Worm (Caenorhabditis elegans): ENCODE measurements around the gene odd-1.

The odd-1 gene

DNA sequence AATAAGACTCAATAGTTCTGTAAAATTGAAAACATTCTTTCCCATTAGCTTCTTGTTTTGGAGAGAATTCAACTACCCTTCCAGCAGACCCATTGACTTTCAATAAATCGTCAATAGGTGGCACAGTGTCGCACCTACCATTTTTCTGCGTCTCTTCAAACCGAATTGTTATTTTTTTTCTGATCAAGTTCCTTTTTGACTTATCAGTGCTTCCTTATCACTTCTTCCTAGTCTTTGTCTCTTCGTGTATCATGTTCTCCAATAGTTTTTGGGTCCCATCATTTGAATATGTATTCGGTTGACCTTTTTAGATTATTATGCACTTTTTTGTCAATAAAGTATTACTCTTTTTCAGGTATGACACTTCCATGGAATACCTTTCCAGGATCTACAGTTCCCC is at the start of gene odd-1:
TSS of gene odd-1 (plus strand) at position 349 of the 400 bp plus-strand sequence.
- TF ChIP-seq aly-1 (tag; optimal IDR thresholded peaks at IDR 0.05) (no peak), tbx-37 (GFP tag; conservative IDR thresholded peaks at IDR 0.05) (no peak), flt-1 (GFP tag; IDR thresholded peaks at IDR 0.05) (no peak), B0310.2 (tag; optimal IDR thresholded peaks at IDR 0.05) (no peak), ets-7 (tag; optimal IDR thresholded peaks at IDR 0.05) (no peak), pes-1 (GFP tag; IDR thresholded peaks at IDR 0.05) (no peak), hmbx-1 (tag; optimal IDR thresholded peaks at IDR 0.05) (no peak)

DNA sequence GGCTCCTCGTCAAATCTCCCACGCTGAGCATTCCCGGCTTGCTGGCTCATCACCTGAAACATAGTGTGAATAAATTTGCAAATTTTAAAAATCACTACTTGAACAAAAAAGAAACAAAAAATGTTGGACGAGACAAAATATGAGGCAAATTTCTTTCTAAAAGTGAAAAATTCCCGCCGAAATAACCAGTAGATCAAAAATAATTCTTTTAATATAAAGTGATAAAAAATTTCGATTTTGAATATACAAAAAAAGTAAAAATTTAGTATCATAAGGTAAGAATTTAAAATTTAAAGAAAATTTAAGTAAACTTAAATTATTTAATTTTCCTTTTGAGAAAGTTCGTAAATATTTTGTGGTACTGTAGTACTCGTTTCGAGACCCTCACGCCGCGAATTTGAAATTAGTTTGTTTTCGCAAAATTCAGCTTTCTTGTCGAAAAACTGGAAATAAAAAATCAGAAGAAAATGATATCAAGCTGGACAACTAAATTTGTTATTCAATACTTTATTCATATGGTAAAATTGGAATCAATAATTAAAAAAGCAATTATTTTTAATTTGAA is 47.5 kb upstream of the odd-1 start, which contains the start of gene egg-2:
TSS of gene egg-2 (minus strand) at position 53 of the 565 bp plus-strand sequence.
- TF ChIP-seq ama-1 (optimal IDR thresholded peaks at IDR 0.05) (no peak), sea-1 (GFP tag; conservative IDR thresholded peaks at IDR 0.05) (no peak), tra-4 (tag; optimal IDR thresholded peaks at IDR 0.05) (no peak), hnd-1 (tag; optimal IDR thresholded peaks at IDR 0.05) (no peak), hmbx-1 (tag; optimal IDR thresholded peaks at IDR 0.05) (no peak), aly-1 (tag; optimal IDR thresholded peaks at IDR 0.05) (no peak), ets-7 (tag; optimal IDR thresholded peaks at IDR 0.05) (no peak), F13C5.2 (tag; optimal IDR thresholded peaks at IDR 0.05) (no peak), tbx-37 (GFP tag; conservative IDR thresholded peaks at IDR 0.05) (no peak), tbx-11 (GFP tag; IDR thresholded peaks at IDR 0.05) (no peak), ceh-36 (tag; optimal IDR thresholded peaks at IDR 0.05) (no peak)

DNA sequence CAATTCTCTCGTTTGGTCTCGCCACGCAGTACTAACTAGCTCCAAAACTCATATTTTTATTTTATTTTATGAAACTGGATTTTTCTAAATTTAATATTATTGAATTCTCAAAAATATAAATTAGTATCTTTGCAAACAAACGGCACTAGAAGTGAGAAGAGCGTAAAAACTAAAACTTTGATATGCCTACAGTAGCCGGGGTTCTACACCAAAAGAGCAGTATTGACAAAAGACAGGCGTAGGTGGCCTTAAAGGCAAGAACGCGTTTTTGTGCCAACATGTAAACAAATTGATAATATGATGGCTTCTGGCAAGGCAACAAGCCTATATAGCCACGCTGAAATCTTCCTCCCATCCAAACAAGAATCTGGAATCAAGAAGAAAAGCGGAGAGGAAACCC is 45.5 kb upstream of the odd-1 start, which contains the start of gene R01H2.1:
TSS of gene R01H2.1 (plus strand) at position 301 of the 400 bp plus-strand sequence.
- TF ChIP-seq ama-1 (optimal IDR thresholded peaks at IDR 0.05), result no peak
- no peak for TF ChIP-seq sea-1 (GFP tag; conservative IDR thresholded peaks at IDR 0.05)
- no peak for TF ChIP-seq flt-1 (GFP tag; IDR thresholded peaks at IDR 0.05)
- TF ChIP-seq F13C5.2 (tag; optimal IDR thresholded peaks at IDR 0.05), result no peak
- no peak for TF ChIP-seq aly-1 (tag; optimal IDR thresholded peaks at IDR 0.05)
- no peak for TF ChIP-seq tbx-11 (GFP tag; IDR thresholded peaks at IDR 0.05)
- no peak for TF ChIP-seq scrt-1 (GFP tag; IDR thresholded peaks at IDR 0.05)
- TF ChIP-seq ceh-13 (GFP tag; optimal IDR thresholded peaks at IDR 0.05), result no peak
- no peak for TF ChIP-seq ets-7 (tag; optimal IDR thresholded peaks at IDR 0.05)
- TF ChIP-seq hmg-4 (GFP tag; optimal IDR thresholded peaks at IDR 0.05), result no peak

DNA sequence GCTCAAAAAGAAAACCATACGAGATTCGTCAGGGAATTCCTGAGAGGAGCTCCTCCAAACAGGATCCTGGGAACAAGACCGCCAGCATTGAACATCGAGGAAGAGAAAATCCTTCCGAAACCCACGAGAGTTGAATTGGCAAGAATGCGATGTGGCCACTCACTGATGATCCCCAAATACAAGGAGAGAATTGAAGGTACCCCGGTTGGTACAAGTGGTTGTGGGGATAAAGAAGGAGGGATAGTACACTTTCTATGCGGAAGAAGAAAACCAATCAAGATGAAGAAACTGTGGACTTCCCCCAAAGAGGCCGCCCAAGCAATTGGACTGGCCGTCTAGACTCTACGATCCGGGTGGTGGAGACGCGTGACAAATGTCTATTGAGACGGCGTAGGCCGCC is 45.1 kb upstream of the odd-1 start:
- TF ChIP-seq F13C5.2 (tag; optimal IDR thresholded peaks at IDR 0.05) (no peak), ama-1 (optimal IDR thresholded peaks at IDR 0.05) (no peak), pes-1 (GFP tag; IDR thresholded peaks at IDR 0.05) (no peak), hmbx-1 (tag; optimal IDR thresholded peaks at IDR 0.05) (no peak), tbx-11 (GFP tag; IDR thresholded peaks at IDR 0.05) (no peak), flt-1 (GFP tag; IDR thresholded peaks at IDR 0.05) (no peak)

DNA sequence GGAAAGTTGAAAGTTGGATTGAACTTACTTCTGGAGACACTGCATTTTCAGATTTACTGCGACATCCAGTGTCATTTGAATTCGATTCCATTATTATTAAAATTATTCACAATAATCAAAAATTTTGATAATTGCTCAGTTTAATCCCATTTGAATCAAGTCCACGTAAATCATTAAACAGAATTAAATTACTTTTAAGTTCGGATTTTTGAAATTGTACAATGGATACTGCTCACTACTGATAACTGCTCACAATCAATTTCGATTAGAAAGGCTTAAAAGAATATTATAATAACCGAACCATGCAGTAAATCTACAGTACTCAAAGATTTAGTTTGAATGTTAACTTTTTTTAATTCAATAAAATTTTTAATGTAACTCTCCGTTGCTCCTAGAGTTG is 43.9 kb upstream of the odd-1 start, which contains the start of gene R01H2.4:
TSS of gene R01H2.4 (minus strand) at position 101 of the 400 bp plus-strand sequence.
- TF ChIP-seq ets-7 (tag; optimal IDR thresholded peaks at IDR 0.05) (no peak), ceh-13 (GFP tag; optimal IDR thresholded peaks at IDR 0.05) (no peak), hnd-1 (tag; optimal IDR thresholded peaks at IDR 0.05) (no peak), ceh-36 (tag; optimal IDR thresholded peaks at IDR 0.05) (no peak), ama-1 (optimal IDR thresholded peaks at IDR 0.05) (no peak), F13C5.2 (tag; optimal IDR thresholded peaks at IDR 0.05) (no peak), tbx-11 (GFP tag; IDR thresholded peaks at IDR 0.05) (no peak), hmbx-1 (tag; optimal IDR thresholded peaks at IDR 0.05) (no peak), sea-1 (GFP tag; conservative IDR thresholded peaks at IDR 0.05) (no peak), tra-4 (tag; optimal IDR thresholded peaks at IDR 0.05) (no peak), tbx-37 (GFP tag; conservative IDR thresholded peaks at IDR 0.05) (no peak), pes-1 (GFP tag; IDR thresholded peaks at IDR 0.05) (no peak), aly-1 (tag; optimal IDR thresholded peaks at IDR 0.05) (no peak), hmg-4 (GFP tag; optimal IDR thresholded peaks at IDR 0.05) (no peak), flt-1 (GFP tag; IDR thresholded peaks at IDR 0.05) (no peak), scrt-1 (GFP tag; IDR thresholded peaks at IDR 0.05) (no peak), B0310.2 (tag; optimal IDR thresholded peaks at IDR 0.05) (no peak)

DNA sequence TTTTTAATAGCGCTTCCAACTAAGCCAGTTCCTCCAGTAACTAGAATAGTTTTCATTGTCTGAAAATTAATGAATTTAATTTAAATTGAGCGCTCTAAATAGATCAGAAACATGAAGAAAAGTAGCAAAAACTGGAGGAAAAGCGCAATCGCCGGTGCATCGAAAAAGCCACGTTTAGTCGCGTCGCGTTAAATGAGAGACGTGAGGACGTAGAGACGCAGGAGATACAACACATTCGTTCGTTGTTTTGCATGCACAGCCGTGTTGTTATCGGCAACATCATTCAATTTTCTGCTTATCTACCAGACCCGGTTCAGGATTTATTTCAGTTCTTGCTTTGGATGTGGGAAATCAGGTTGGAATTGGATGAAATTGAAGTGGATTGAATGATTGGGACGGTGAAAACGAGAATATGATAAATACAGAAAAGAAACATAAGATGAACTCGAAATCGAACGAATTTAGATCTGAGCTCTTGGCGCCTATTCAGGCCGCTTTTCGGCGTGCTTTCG is 40.7 kb upstream of the odd-1 start, which contains the start of gene ger-1:
TSS of gene ger-1 (minus strand) at position 93 of the 512 bp plus-strand sequence.
- TF ChIP-seq pes-1 (GFP tag; IDR thresholded peaks at IDR 0.05) (no peak), hmbx-1 (tag; optimal IDR thresholded peaks at IDR 0.05) (no peak)

DNA sequence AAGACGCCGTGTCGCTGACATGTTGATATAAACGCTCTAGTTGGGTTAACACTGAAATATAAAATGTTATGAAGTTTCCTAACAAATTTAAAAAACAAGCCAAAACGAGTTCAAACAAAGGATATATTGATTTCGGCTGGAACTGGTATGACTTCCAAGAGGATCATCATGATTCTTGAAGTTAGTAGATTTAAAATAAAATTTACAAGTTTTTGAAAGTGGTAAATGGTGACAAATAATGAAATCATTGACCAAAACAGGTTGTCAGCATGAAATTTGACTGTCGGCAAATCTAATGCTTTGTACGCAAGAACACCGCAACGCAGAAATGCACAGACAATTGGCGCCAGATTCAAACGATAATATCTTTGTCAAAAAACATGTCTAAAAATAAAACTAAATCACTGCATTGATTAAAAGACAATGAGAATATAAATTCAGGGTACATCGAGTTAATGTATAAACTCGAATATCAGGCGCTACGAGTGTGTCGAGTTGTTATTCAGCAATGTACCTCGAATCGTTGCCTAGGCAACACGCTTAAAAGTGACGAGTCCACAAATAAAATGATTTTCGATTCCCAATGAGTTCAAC is 39.5 kb upstream of the odd-1 start, which contains the start of the genes ubc-18 and R01H2.8:
TSS of gene ubc-18 (minus strand) at position 51 of the 594 bp plus-strand sequence.
TSS of gene R01H2.8 (plus strand) at position 544 of the 594 bp plus-strand sequence.
- TF ChIP-seq ceh-13 (GFP tag; optimal IDR thresholded peaks at IDR 0.05) (no peak), scrt-1 (GFP tag; IDR thresholded peaks at IDR 0.05) (no peak), flt-1 (GFP tag; IDR thresholded peaks at IDR 0.05) (no peak), hnd-1 (tag; optimal IDR thresholded peaks at IDR 0.05) (no peak), ceh-36 (tag; optimal IDR thresholded peaks at IDR 0.05) (no peak), ets-7 (tag; optimal IDR thresholded peaks at IDR 0.05) (no peak), tra-4 (tag; optimal IDR thresholded peaks at IDR 0.05) (no peak), F13C5.2 (tag; optimal IDR thresholded peaks at IDR 0.05) (no peak), sea-1 (GFP tag; conservative IDR thresholded peaks at IDR 0.05) (no peak), tbx-11 (GFP tag; IDR thresholded peaks at IDR 0.05) (no peak), pes-1 (GFP tag; IDR thresholded peaks at IDR 0.05) (no peak), tbx-37 (GFP tag; conservative IDR thresholded peaks at IDR 0.05) (no peak), B0310.2 (tag; optimal IDR thresholded peaks at IDR 0.05) (no peak), hmg-4 (GFP tag; optimal IDR thresholded peaks at IDR 0.05) (no peak), ama-1 (optimal IDR thresholded peaks at IDR 0.05) (no peak), aly-1 (tag; optimal IDR thresholded peaks at IDR 0.05) (no peak)
